Fruit fly (Drosophila melanogaster) whole organism, embryonic: ENCODE results near the gene pcm.

Experiments used
- B-H1 ChIP-seq: fragments of 200-800 bp; sonication (Bioruptor generic); IDR thresholded peaks from 3 replicates; pipeline ENCODE4 v1.3.6; 2022; ENCODE audit warnings: missing biosample characterization, missing genetic modification characterization
- Bdp1 ChIP-seq: fragments of 200-800 bp; sonication (Bioruptor generic); optimal IDR thresholded peaks from 3 replicates; lab custom pipeline; 2016; ENCODE audit warnings: missing biosample characterization, missing genetic modification characterization
- CG12391 ChIP-seq: fragments of 200-800 bp; sonication (Bioruptor generic); optimal IDR thresholded peaks from 3 replicates; lab custom pipeline; 2018; ENCODE audit warnings: missing biosample characterization, mild to moderate bottlenecking, missing genetic modification characterization, moderate library complexity
- CG12942 ChIP-seq: fragments of 200-800 bp; sonication (Bioruptor generic); optimal IDR thresholded peaks from 3 replicates; lab custom pipeline; 2016; ENCODE audit warnings: missing biosample characterization, missing genetic modification characterization
- CG14441 ChIP-seq: fragments of 200-800 bp; sonication (Bioruptor generic); IDR thresholded peaks from 2 replicates; pipeline ENCODE4 v1.3.6; 2022; ENCODE audit warnings: missing biosample characterization, missing genetic modification characterization
- CG17385 ChIP-seq: fragments of 200-800 bp; sonication (Bioruptor generic); optimal IDR thresholded peaks from 3 replicates; lab custom pipeline; 2018; ENCODE audit warnings: missing biosample characterization, mild to moderate bottlenecking, missing genetic modification characterization
- CG17802 ChIP-seq: fragments of 200-800 bp; sonication (Bioruptor generic); optimal IDR thresholded peaks from 2 replicates; lab custom pipeline; 2018; ENCODE audit warnings: missing biosample characterization, mild to moderate bottlenecking, missing genetic modification characterization, moderate library complexity
- CG2129 ChIP-seq: fragments of 200-800 bp; sonication (Bioruptor generic); IDR thresholded peaks from 2 replicates; pipeline ENCODE4 v1.3.6; 2022; ENCODE audit warnings: missing biosample characterization, missing genetic modification characterization; ENCODE audit not compliant: partially characterized antibody
- CG2712 ChIP-seq: fragments of 200-800 bp; optimal IDR thresholded peaks from 3 replicates; lab custom pipeline; 2019; ENCODE audit warnings: missing biosample characterization, mild to moderate bottlenecking, missing genetic modification characterization, moderate library complexity
- CG30020 ChIP-seq: fragments of 200-800 bp; optimal IDR thresholded peaks from 2 replicates; lab custom pipeline; 2019; ENCODE audit warnings: missing biosample characterization, mild to moderate bottlenecking, missing genetic modification characterization, moderate library complexity
- CG31224 ChIP-seq: fragments of 200-800 bp; sonication (Bioruptor generic); IDR thresholded peaks from 2 replicates; pipeline ENCODE4 v1.3.6; 2022; ENCODE audit warnings: missing biosample characterization, missing genetic modification characterization
- CG4707 ChIP-seq: fragments of 200-800 bp; sonication (Bioruptor generic); optimal IDR thresholded peaks from 2 replicates; lab custom pipeline; 2018; ENCODE audit warnings: missing biosample characterization, mild to moderate bottlenecking, missing genetic modification characterization, moderate library complexity
- CG6654 ChIP-seq: fragments of 200-800 bp; sonication (Bioruptor generic); optimal IDR thresholded peaks from 2 replicates; lab custom pipeline; 2017; ENCODE audit warnings: missing biosample characterization, mild to moderate bottlenecking, missing genetic modification characterization
- CG6765 ChIP-seq: fragments of 200-800 bp; sonication (Bioruptor generic); optimal IDR thresholded peaks from 3 replicates; lab custom pipeline; 2017; ENCODE audit warnings: missing biosample characterization, mild to moderate bottlenecking, missing genetic modification characterization
- CG8765 ChIP-seq: fragments of 200-800 bp; sonication (Bioruptor generic); IDR thresholded peaks from 2 replicates; pipeline ENCODE4 v1.3.6; 2022; ENCODE audit warnings: missing biosample characterization, missing genetic modification characterization
- CG9215 ChIP-seq: fragments of 200-800 bp; sonication (Bioruptor generic); IDR thresholded peaks from 2 replicates; pipeline ENCODE4 v1.3.6; 2022; ENCODE audit warnings: missing biosample characterization, missing genetic modification characterization
- Camta ChIP-seq: fragments of 200-800 bp; sonication (Bioruptor generic); optimal IDR thresholded peaks from 2 replicates; lab custom pipeline; 2016; ENCODE audit warnings: missing biosample characterization, missing genetic modification characterization
- Chrac-16 ChIP-seq: fragments of 200-800 bp; sonication (Bioruptor generic); optimal IDR thresholded peaks from 3 replicates; lab custom pipeline; 2016; ENCODE audit warnings: missing biosample characterization, missing genetic modification characterization
- Dip2 ChIP-seq: fragments of 200-800 bp; sonication (Bioruptor generic); IDR thresholded peaks from 2 replicates; pipeline ENCODE4 v1.3.6; 2022; ENCODE audit warnings: missing biosample characterization, missing genetic modification characterization
- Dref ChIP-seq: fragments of 200-800 bp; sonication (Bioruptor generic); IDR thresholded peaks from 2 replicates; pipeline ENCODE4 v1.3.6; 2022; ENCODE audit warnings: missing biosample characterization, missing genetic modification characterization
- Nf-YB ChIP-seq: fragments of 200-800 bp; sonication (Bioruptor generic); optimal IDR thresholded peaks from 3 replicates; lab custom pipeline; 2019; ENCODE audit warnings: missing biosample characterization, mild to moderate bottlenecking, missing genetic modification characterization, moderate library complexity
- Spps ChIP-seq: fragments of 200-800 bp; sonication (Bioruptor generic); optimal IDR thresholded peaks from 2 replicates; lab custom pipeline; 2018; ENCODE audit warnings: missing biosample characterization, mild to moderate bottlenecking, missing genetic modification characterization
- TFAM ChIP-seq: fragments of 200-800 bp; sonication (Bioruptor generic); optimal IDR thresholded peaks from 2 replicates; lab custom pipeline; 2017; ENCODE audit warnings: missing biosample characterization, missing genetic modification characterization, inconsistent platforms
- Tbp ChIP-seq: fragments of >200 bp; optimal IDR thresholded peaks from 2 replicates; lab custom pipeline; 2018; ENCODE audit warnings: missing biosample characterization, missing genetic modification characterization
- YL-1 ChIP-seq: fragments of 200-800 bp; sonication (Bioruptor generic); optimal IDR thresholded peaks from 3 replicates; lab custom pipeline; 2017; ENCODE audit warnings: missing biosample characterization, mild to moderate bottlenecking, missing genetic modification characterization
- ab ChIP-seq: fragments of 200-800 bp; sonication (Bioruptor generic); optimal IDR thresholded peaks from 2 replicates; lab custom pipeline; 2016; ENCODE audit warnings: missing biosample characterization, missing genetic modification characterization
- aop ChIP-seq: fragments of 200-800 bp; sonication (Bioruptor generic); IDR thresholded peaks from 2 replicates; pipeline ENCODE4 v1.3.6; 2022; ENCODE audit warnings: missing biosample characterization, missing genetic modification characterization
- crc ChIP-seq: fragments of 200-800 bp; sonication (Bioruptor generic); optimal IDR thresholded peaks from 2 replicates; lab custom pipeline; 2016; ENCODE audit warnings: missing biosample characterization, missing genetic modification characterization
- dan ChIP-seq: fragments of 200-800 bp; sonication (Bioruptor generic); IDR thresholded peaks from 2 replicates; pipeline ENCODE4 v1.3.6; 2022; ENCODE audit warnings: missing biosample characterization, missing genetic modification characterization
- dmrt11E ChIP-seq: fragments of 200-800 bp; sonication (Bioruptor generic); optimal IDR thresholded peaks from 3 replicates; lab custom pipeline; 2018; ENCODE audit warnings: missing biosample characterization, mild to moderate bottlenecking, missing genetic modification characterization, moderate library complexity
- dmrt99B ChIP-seq: fragments of 200-800 bp; sonication (Bioruptor generic); optimal IDR thresholded peaks from 2 replicates; lab custom pipeline; 2018; ENCODE audit warnings: missing biosample characterization, mild to moderate bottlenecking, missing genetic modification characterization, moderate library complexity
- en ChIP-seq: fragments of 200-800 bp; sonication (Bioruptor generic); optimal IDR thresholded peaks from 2 replicates; lab custom pipeline; 2016; ENCODE audit warnings: missing biosample characterization, missing genetic modification characterization
- fd64A ChIP-seq: fragments of 200-800 bp; sonication (Bioruptor generic); optimal IDR thresholded peaks from 3 replicates; lab custom pipeline; 2018; ENCODE audit warnings: missing biosample characterization, mild to moderate bottlenecking, missing genetic modification characterization
- gcm2 ChIP-seq: fragments of 200-800 bp; sonication (Bioruptor generic); optimal IDR thresholded peaks from 2 replicates; lab custom pipeline; 2016; ENCODE audit warnings: missing biosample characterization, missing genetic modification characterization
- hth ChIP-seq: fragments of >200 bp; optimal IDR thresholded peaks from 2 replicates; lab custom pipeline; 2017; ENCODE audit warnings: inconsistent platforms
- ind ChIP-seq: fragments of 200-800 bp; sonication (Bioruptor generic); optimal IDR thresholded peaks from 3 replicates; lab custom pipeline; 2016; ENCODE audit warnings: missing biosample characterization, missing genetic modification characterization
- lmd ChIP-seq: fragments of 200-800 bp; sonication (Bioruptor generic); IDR thresholded peaks from 2 replicates; pipeline ENCODE4 v1.3.6; 2022; ENCODE audit warnings: missing biosample characterization, missing genetic modification characterization
- pan ChIP-seq, 4 experiments: fragments of >200 bp in 3 of 4; fragments of 200-800 bp in 1 of 4; sonication (Bioruptor generic) in 1 of 4; optimal IDR thresholded peaks in 3 of 4; IDR thresholded peaks in 1 of 4; 2 replicates each; pipeline versions ENCODE4 v1.3.6 to Lab custom; 2017 to 2022; ENCODE audit warnings: missing biosample characterization in 2 of 4, missing genetic modification characterization in 2 of 4, mixed read lengths in 1 of 4
- prd ChIP-seq, 3 experiments: fragments of >200 bp in 2 of 3; fragments of 200-800 bp in 1 of 3; sonication (Bioruptor generic) in 1 of 3; optimal IDR thresholded peaks in 2 of 3; IDR thresholded peaks in 1 of 3; 2 replicates in 2 of 3; 3 replicates in 1 of 3; pipeline versions ENCODE4 v1.3.6 to Lab custom; 2017 to 2022; ENCODE audit warnings: missing biosample characterization in 1 of 3, missing genetic modification characterization in 1 of 3
- pros ChIP-seq: fragments of 200-800 bp; sonication (Bioruptor generic); optimal IDR thresholded peaks from 3 replicates; lab custom pipeline; 2019; ENCODE audit warnings: missing biosample characterization, mild to moderate bottlenecking, missing genetic modification characterization, moderate library complexity
- psq ChIP-seq: fragments of 200-800 bp; sonication (Bioruptor generic); optimal IDR thresholded peaks from 2 replicates; lab custom pipeline; 2017; ENCODE audit warnings: missing biosample characterization, missing genetic modification characterization
- run ChIP-seq: fragments of 200-800 bp; sonication (Bioruptor generic); optimal IDR thresholded peaks from 3 replicates; lab custom pipeline; 2018; ENCODE audit warnings: missing biosample characterization, mild to moderate bottlenecking, missing genetic modification characterization
- stc ChIP-seq: fragments of 200-800 bp; sonication (Bioruptor generic); IDR thresholded peaks from 2 replicates; pipeline ENCODE4 v1.3.6; 2022; ENCODE audit warnings: missing biosample characterization, missing genetic modification characterization
- trh ChIP-seq: fragments of 200-800 bp; sonication (Bioruptor generic); optimal IDR thresholded peaks from 2 replicates; lab custom pipeline; 2016; ENCODE audit warnings: missing biosample characterization, missing genetic modification characterization
- unc-4 ChIP-seq: fragments of 200-800 bp; sonication (Bioruptor generic); IDR thresholded peaks from 2 replicates; pipeline ENCODE4 v1.3.6; 2022; ENCODE audit warnings: missing biosample characterization, missing genetic modification characterization; ENCODE audit not compliant: partially characterized antibody
- usp ChIP-seq: fragments of >200 bp; optimal IDR thresholded peaks from 2 replicates; lab custom pipeline; 2017; ENCODE audit warnings: missing biosample characterization, missing genetic modification characterization
- zen ChIP-seq: fragments of 200-800 bp; sonication (Bioruptor generic); optimal IDR thresholded peaks from 3 replicates; lab custom pipeline; 2018; ENCODE audit warnings: missing biosample characterization, mild to moderate bottlenecking, missing genetic modification characterization, moderate library complexity
- zen2 ChIP-seq: fragments of 200-800 bp; sonication (Bioruptor generic); IDR thresholded peaks from 3 replicates; pipeline ENCODE4 v1.3.6; 2022; ENCODE audit warnings: missing biosample characterization, missing genetic modification characterization; ENCODE audit not compliant: partially characterized antibody

Gene pcm

DNA sequence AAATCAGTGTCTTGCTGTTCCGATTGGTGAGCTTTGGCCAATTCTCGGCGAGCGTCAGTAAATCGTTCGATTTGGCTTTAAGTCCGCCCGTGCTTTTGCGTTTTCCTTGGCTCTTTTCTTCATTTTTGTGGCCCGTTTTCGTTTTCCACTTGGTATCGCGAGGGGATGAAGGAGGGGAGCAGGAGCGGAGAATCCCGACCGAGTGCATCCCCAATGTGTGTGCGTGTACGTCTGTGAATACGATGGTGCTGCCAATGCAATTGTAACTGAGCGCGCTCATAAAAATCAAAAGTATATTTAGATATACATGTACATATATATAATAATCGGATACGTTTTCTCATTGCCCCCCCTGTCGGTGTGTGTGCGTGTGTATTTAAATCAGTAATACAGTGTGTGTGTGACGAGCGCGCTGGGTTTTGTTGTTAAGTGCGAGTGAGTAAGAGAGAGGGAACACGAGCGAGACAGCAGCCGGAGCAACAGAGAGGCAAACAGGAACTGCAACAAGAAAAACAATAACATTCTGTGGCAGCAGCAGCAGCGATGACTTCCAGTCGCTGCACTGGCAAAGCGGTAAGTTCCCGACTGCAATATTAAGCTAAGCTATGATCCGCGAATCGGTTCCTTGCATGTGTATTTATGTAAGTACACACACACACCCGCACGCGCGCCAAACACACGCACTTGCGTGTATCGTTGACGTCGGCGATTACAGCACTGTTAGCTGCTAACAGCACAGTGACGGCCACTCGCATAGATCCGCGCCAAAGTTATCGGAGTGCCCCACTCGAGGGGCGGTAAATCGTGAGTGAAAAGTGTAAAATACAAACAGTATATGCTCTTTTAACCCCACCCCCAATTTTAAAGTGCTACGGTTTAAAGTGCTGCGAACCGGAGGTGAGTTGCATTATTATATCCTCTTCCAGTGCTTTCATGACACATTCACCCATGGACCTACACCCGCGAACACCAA is 4.1 kb upstream of the pcm start (continued):
- peak; percentile 39 for TF ChIP-seq gcm2 (GFP tag; lab: Kevin White, UChicago)
- TF ChIP-seq TFAM (GFP tag; lab: Kevin White, UChicago) = no peak
- TF ChIP-seq CG6654 (GFP tag; lab: Kevin White, UChicago) = peak; percentile 19
- peak; percentile 43 for TF ChIP-seq CG12942 (GFP tag; lab: Kevin White, UChicago)
- TF ChIP-seq en (GFP tag; lab: Kevin White, UChicago) = peak; percentile 19
- no peak for TF ChIP-seq unc-4 (GFP tag; lab: Robert Waterston, UW)
- no peak for TF ChIP-seq CG8765 (GFP tag; lab: Robert Waterston, UW)
- no peak for TF ChIP-seq pan (optimal IDR thresholded peaks at IDR 0.05; lab: Kevin White, UChicago)
- peak in 1 of 2 experiments; percentile 62 for TF ChIP-seq pan (GFP tag; optimal IDR thresholded peaks at IDR 0.05 in 1 of 2, IDR thresholded peaks at IDR 0.05 in 1 of 2)
- TF ChIP-seq CG9215 (GFP tag; lab: Robert Waterston, UW) = peak; percentile 62
- TF ChIP-seq psq = no peak
- peak; percentile 52 for TF ChIP-seq stc (GFP tag; lab: Robert Waterston, UW)
- no peak for TF ChIP-seq Dip2 (GFP tag; lab: Robert Waterston, UW)
- TF ChIP-seq Camta (GFP tag; lab: Kevin White, UChicago) = no peak
- peak; percentile 70 for TF ChIP-seq CG14441 (GFP tag; lab: Robert Waterston, UW)
- no peak for TF ChIP-seq aop
- peak; percentile 65 for TF ChIP-seq ind (GFP tag; lab: Kevin White, UChicago)
- TF ChIP-seq prd (optimal IDR thresholded peaks at IDR 0.05; lab: Kevin White, UChicago) = no peak
- peak; percentile 60 for TF ChIP-seq prd (GFP tag; IDR thresholded peaks at IDR 0.05; lab: Robert Waterston, UW)
- TF ChIP-seq Bdp1 (GFP tag; lab: Kevin White, UChicago) = peak; percentile 54
- TF ChIP-seq trh (GFP tag; lab: Kevin White, UChicago) = no peak
- TF ChIP-seq Chrac-16 (GFP tag; lab: Kevin White, UChicago) = peak; percentile 22
- TF ChIP-seq CG2712 (tag; lab: Kevin White, UChicago) = peak; percentile 44
- peak; percentile 23 for TF ChIP-seq dmrt11E (tag; lab: Kevin White, UChicago)
- TF ChIP-seq Nf-YB (GFP tag; lab: Kevin White, UChicago) = no peak
- no peak for TF ChIP-seq pros (GFP tag; lab: Kevin White, UChicago)
- TF ChIP-seq CG6765 (GFP tag; lab: Kevin White, UChicago) = no peak
- TF ChIP-seq YL-1 (GFP tag; lab: Kevin White, UChicago) = no peak
- no peak for TF ChIP-seq CG4707 (GFP tag; lab: Kevin White, UChicago)
- no peak for TF ChIP-seq zen2 (GFP tag; lab: Robert Waterston, UW)
- TF ChIP-seq usp (GFP tag; lab: Kevin White, UChicago) = no peak
- TF ChIP-seq CG2129 (GFP tag; lab: Robert Waterston, UW) = no peak
- TF ChIP-seq hth (lab: Kevin White, UChicago) = no peak
- TF ChIP-seq Dref (GFP tag; lab: Robert Waterston, UW) = no peak
- TF ChIP-seq run (tag; lab: Kevin White, UChicago) = no peak
- TF ChIP-seq CG17385 (GFP tag; lab: Kevin White, UChicago) = peak; percentile 34
- no peak for TF ChIP-seq crc
- no peak for TF ChIP-seq fd64A (GFP tag; lab: Kevin White, UChicago)
- TF ChIP-seq dmrt99B (tag; lab: Kevin White, UChicago) = peak; percentile 71
- peak; percentile 22 for TF ChIP-seq CG12391
- TF ChIP-seq CG30020 (tag; lab: Kevin White, UChicago) = no peak
- TF ChIP-seq B-H1 = peak; percentile 23; the same call in 1 of the 3 replicates
- TF ChIP-seq ab (GFP tag; lab: Kevin White, UChicago) = no peak
- TF ChIP-seq Tbp (GFP tag; lab: Kevin White, UChicago) = no peak
- TF ChIP-seq CG31224 (GFP tag; lab: Robert Waterston, UW) = 0 out of 2 replicates have a peak, but pooled peaks have one; percentile 12
- no peak for TF ChIP-seq zen (tag; lab: Kevin White, UChicago)
- no peak for TF ChIP-seq Spps (tag; lab: Kevin White, UChicago)
- peak; percentile 68 for TF ChIP-seq lmd (GFP tag; lab: Robert Waterston, UW)
- TF ChIP-seq dan (GFP tag; lab: Robert Waterston, UW) = no peak
- TF ChIP-seq CG17802 = no peak
